Fruit fly (Drosophila melanogaster): ENCODE measurements around the gene CG7903.

Gene CG7903

DNA sequence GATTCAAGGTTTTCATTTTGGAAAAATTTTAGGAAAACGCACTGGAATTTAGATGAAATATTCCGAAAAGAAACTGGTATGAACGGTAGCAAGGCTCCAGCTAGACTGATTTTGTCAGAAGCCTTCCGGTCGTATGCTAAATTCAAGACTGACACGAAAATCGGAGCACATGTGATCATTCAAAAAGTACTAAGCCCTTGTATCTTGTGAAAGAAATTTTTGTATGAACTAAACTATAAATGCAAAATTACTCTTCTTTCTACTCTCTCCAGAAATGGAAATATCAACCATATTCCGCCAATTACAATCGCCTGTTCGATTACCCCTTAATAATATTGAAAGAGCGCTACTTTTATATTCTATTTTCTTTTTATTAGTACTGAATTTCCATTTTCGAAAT lies 42.6 kb upstream of the CG7903 start, which contains the start of gene ocn:
Gene ocn (minus strand): TSS at position 101 of the 400 bp plus-strand sequence.
- no peak for TF ChIP-seq kay (GFP tag; ENCODE audit: borderline replicate concordance)
- no peak for TF ChIP-seq toe (GFP tag; optimal IDR thresholded peaks at IDR 0.05)

DNA sequence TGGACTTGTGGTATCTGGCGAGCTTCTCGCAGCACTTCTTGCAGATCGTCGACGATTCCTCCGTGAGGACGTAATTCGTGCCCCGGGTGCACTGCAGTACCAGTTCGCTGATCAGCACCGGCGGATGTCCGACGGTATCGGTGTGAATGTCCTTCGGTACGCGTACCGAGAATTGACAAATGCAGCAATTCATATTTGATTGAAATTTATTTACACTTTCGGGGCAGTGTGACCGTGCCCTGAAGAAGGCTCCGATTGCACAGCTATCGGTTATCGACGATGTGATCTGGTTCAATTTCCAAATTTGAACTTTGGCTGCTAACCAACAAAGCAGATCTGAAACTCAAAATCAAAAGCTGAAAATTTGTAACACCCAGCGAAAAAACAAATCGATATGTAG lies 41.6 kb upstream of the CG7903 start, which contains the start of gene ZIPIC:
Gene ZIPIC (minus strand): TSS at position 262 of the 400 bp plus-strand sequence.
- TF ChIP-seq kay (GFP tag; ENCODE audit: borderline replicate concordance) (no peak), CG33017 (tag; optimal IDR thresholded peaks at IDR 0.05) (no peak), cnc (optimal IDR thresholded peaks at IDR 0.05) (no peak), ovo (GFP tag; optimal IDR thresholded peaks at IDR 0.05) (no peak), CG11617 (GFP tag; optimal IDR thresholded peaks at IDR 0.05) (no peak), toe (GFP tag; optimal IDR thresholded peaks at IDR 0.05) (no peak), pad (GFP tag; optimal IDR thresholded peaks at IDR 0.05) (no peak), CG12768 (GFP tag; optimal IDR thresholded peaks at IDR 0.05) (no peak), cic (GFP tag; optimal IDR thresholded peaks at IDR 0.05) (no peak), Clk (GFP tag; optimal IDR thresholded peaks at IDR 0.05) (no peak), Hr96 (GFP tag; optimal IDR thresholded peaks at IDR 0.05) (no peak), CG7045 (GFP tag; optimal IDR thresholded peaks at IDR 0.05) (no peak), CG1620 (GFP tag; optimal IDR thresholded peaks at IDR 0.05) (no peak), CG14711 (tag; optimal IDR thresholded peaks at IDR 0.05) (no peak), Mnt (GFP tag; optimal IDR thresholded peaks at IDR 0.05) (no peak), CG5204 (GFP tag; optimal IDR thresholded peaks at IDR 0.05) (no peak), Crg-1 (GFP tag; optimal IDR thresholded peaks at IDR 0.05) (no peak), bab1 (GFP tag; optimal IDR thresholded peaks at IDR 0.05) (no peak), tj (GFP tag; optimal IDR thresholded peaks at IDR 0.05) (no peak)

DNA sequence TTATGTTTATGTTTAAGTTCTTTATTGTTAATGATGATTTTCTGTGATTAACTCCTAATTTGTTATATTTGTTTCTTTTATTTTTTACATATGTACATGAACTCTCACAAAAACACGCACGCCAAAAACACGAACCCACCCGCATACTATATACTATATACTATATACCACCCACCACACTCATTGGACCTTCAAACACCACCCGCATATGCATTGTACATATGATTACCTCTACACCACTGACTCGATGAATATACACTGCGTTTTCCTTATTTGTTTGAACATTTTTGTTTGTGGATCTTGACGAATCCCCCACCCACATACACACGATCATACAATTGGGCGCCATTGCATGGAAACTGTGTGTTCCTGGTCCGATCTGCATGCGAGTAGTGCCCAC lies 37.2 kb upstream of the CG7903 start:
- no peak for TF ChIP-seq CG33017 (tag; optimal IDR thresholded peaks at IDR 0.05)
- TF ChIP-seq pad (GFP tag; optimal IDR thresholded peaks at IDR 0.05), result no peak
- TF ChIP-seq cnc (optimal IDR thresholded peaks at IDR 0.05), result no peak
- TF ChIP-seq CG1620 (GFP tag; optimal IDR thresholded peaks at IDR 0.05), result no peak
- no peak for TF ChIP-seq ovo (GFP tag; optimal IDR thresholded peaks at IDR 0.05)
- no peak for TF ChIP-seq CG7045 (GFP tag; optimal IDR thresholded peaks at IDR 0.05)
- TF ChIP-seq Crg-1 (GFP tag; optimal IDR thresholded peaks at IDR 0.05), result no peak
- no peak for TF ChIP-seq tj (GFP tag; optimal IDR thresholded peaks at IDR 0.05)
- TF ChIP-seq kay (GFP tag; ENCODE audit: borderline replicate concordance), result no peak
- no peak for TF ChIP-seq Hr96 (GFP tag; optimal IDR thresholded peaks at IDR 0.05)
- TF ChIP-seq Mnt (GFP tag; optimal IDR thresholded peaks at IDR 0.05), result no peak
- TF ChIP-seq bab1 (GFP tag; optimal IDR thresholded peaks at IDR 0.05), result no peak
- TF ChIP-seq CG12768 (GFP tag; optimal IDR thresholded peaks at IDR 0.05), result no peak
- no peak for TF ChIP-seq Clk (GFP tag; optimal IDR thresholded peaks at IDR 0.05)
- no peak for TF ChIP-seq cic (GFP tag; optimal IDR thresholded peaks at IDR 0.05)

DNA sequence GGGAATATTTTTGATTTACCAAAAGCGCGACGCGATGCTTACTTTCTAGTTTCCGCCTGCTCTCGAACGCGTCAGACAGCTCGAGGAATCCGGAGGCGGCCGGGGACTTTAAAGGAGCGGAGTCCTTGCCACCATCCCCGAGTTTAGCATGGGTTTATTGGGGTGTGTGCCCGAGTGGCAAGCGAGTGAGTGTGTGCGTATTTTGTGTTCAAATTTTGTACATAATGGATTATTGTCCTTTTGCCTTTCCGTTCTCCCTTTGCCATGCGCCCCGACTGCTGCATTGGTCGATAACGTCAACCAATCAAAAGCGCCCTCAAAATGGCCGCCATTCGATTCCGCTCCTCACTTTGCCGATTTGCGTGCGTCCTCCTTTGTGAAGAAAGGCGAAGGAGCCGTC lies 35.0 kb upstream of the CG7903 start:
- TF ChIP-seq CG7101 (tag; optimal IDR thresholded peaks at IDR 0.05), result no peak
- no peak for TF ChIP-seq toe (GFP tag; optimal IDR thresholded peaks at IDR 0.05)
- TF ChIP-seq bab1 (GFP tag; optimal IDR thresholded peaks at IDR 0.05), result no peak
- TF ChIP-seq tj (GFP tag; optimal IDR thresholded peaks at IDR 0.05), result no peak
- TF ChIP-seq CG7045 (GFP tag; optimal IDR thresholded peaks at IDR 0.05), result no peak
- TF ChIP-seq CG5204 (GFP tag; optimal IDR thresholded peaks at IDR 0.05), result no peak
- no peak for TF ChIP-seq cic (GFP tag; optimal IDR thresholded peaks at IDR 0.05)
- no peak for TF ChIP-seq CG11617 (GFP tag; optimal IDR thresholded peaks at IDR 0.05)
- TF ChIP-seq CG1620 (GFP tag; optimal IDR thresholded peaks at IDR 0.05), result no peak
- no peak for TF ChIP-seq Crg-1 (GFP tag; optimal IDR thresholded peaks at IDR 0.05)
- TF ChIP-seq kay (GFP tag; ENCODE audit: borderline replicate concordance), result no peak
- no peak for TF ChIP-seq CG33017 (tag; optimal IDR thresholded peaks at IDR 0.05)
- TF ChIP-seq pad (GFP tag; optimal IDR thresholded peaks at IDR 0.05), result no peak
- no peak for TF ChIP-seq Hr96 (GFP tag; optimal IDR thresholded peaks at IDR 0.05)
- no peak for TF ChIP-seq ovo (GFP tag; optimal IDR thresholded peaks at IDR 0.05)
- no peak for TF ChIP-seq CG14711 (tag; optimal IDR thresholded peaks at IDR 0.05)

DNA sequence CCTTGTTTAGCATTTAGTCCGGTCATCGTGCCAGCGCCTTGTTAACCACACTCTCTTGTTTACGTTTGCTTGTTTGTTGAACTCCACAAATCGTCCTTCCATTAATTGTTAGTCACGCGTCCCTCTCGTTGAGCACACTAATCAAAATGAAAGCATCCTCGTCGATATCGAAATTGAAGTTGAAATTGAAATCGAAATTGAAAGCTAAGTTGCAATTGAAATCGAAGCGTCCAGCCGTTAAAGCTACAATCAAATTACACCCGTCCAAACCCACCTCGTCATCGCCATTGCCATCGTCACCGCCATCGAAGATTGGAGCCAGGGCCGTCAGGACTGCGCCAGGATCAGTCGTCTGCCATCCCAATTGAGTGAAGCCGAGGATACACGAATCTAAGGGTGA lies 28.4 kb upstream of the CG7903 start:
- TF ChIP-seq Crg-1 (GFP tag; optimal IDR thresholded peaks at IDR 0.05), result no peak
- no peak for TF ChIP-seq pad (GFP tag; optimal IDR thresholded peaks at IDR 0.05)
- no peak for TF ChIP-seq CG11617 (GFP tag; optimal IDR thresholded peaks at IDR 0.05)
- no peak for TF ChIP-seq toe (GFP tag; optimal IDR thresholded peaks at IDR 0.05)
- TF ChIP-seq CG1620 (GFP tag; optimal IDR thresholded peaks at IDR 0.05), result no peak
- TF ChIP-seq CG7101 (tag; optimal IDR thresholded peaks at IDR 0.05), result no peak
- TF ChIP-seq Hr96 (GFP tag; optimal IDR thresholded peaks at IDR 0.05), result no peak
- TF ChIP-seq tj (GFP tag; optimal IDR thresholded peaks at IDR 0.05), result no peak
- TF ChIP-seq CG7045 (GFP tag; optimal IDR thresholded peaks at IDR 0.05), result no peak
- TF ChIP-seq cnc (optimal IDR thresholded peaks at IDR 0.05), result no peak
- TF ChIP-seq Mnt (GFP tag; optimal IDR thresholded peaks at IDR 0.05), result no peak
- no peak for TF ChIP-seq CG33017 (tag; optimal IDR thresholded peaks at IDR 0.05)
- no peak for TF ChIP-seq CG14711 (tag; optimal IDR thresholded peaks at IDR 0.05)
- no peak for TF ChIP-seq kay (GFP tag; ENCODE audit: borderline replicate concordance)
- TF ChIP-seq CG5204 (GFP tag; optimal IDR thresholded peaks at IDR 0.05), result no peak
- TF ChIP-seq Clk (GFP tag; optimal IDR thresholded peaks at IDR 0.05), result no peak
- no peak for TF ChIP-seq ovo (GFP tag; optimal IDR thresholded peaks at IDR 0.05)
- no peak for TF ChIP-seq bab1 (GFP tag; optimal IDR thresholded peaks at IDR 0.05)
- no peak for TF ChIP-seq CG12768 (GFP tag; optimal IDR thresholded peaks at IDR 0.05)

DNA sequence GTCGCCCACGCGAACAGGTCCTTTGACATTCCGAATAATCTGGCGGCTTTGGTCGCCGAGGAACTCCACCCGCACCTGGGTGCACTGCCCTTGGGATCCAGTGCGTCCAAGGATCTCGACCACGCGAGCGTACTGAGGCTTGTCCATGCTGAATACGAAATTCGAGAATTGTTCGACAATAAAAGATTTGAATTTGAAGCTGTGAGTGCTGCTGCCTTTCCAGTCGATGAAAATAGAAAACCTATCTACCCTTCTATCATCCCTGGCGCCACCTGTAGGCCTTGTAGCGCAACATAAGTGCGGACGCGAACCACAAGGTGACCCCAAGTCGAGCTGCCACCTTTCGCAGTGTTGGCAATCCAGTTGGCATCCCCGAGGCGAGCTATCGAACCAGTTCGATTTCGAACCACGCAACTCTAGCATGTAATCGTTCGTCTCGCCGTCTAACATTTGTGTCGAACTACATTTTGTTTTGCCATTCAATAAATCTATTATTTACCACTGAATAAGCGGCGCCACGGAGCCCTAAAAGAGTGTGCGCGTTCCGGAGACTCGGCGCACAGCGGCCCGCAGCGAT lies 27.5 kb upstream of the CG7903 start, which contains the start of the genes RpS28a and Axn:
Gene RpS28a (minus strand): TSS at position 197 of the 577 bp plus-strand sequence.
Gene Axn (plus strand): TSS at position 391 of the 577 bp plus-strand sequence.
- no peak for TF ChIP-seq Clk (GFP tag; optimal IDR thresholded peaks at IDR 0.05)
- TF ChIP-seq Mnt (GFP tag; optimal IDR thresholded peaks at IDR 0.05), result peak; percentile 5
- peak; percentile 57 for TF ChIP-seq CG14711 (tag; optimal IDR thresholded peaks at IDR 0.05)
- no peak for TF ChIP-seq CG12768 (GFP tag; optimal IDR thresholded peaks at IDR 0.05)
- TF ChIP-seq cnc (optimal IDR thresholded peaks at IDR 0.05), result no peak
- TF ChIP-seq CG1620 (GFP tag; optimal IDR thresholded peaks at IDR 0.05), result no peak
